Fruit fly (Drosophila melanogaster) whole organism, adult: Measurements from ENCODE around the gene Spn77Ba.

ENCODE experiments used
- CG11617 ChIP-seq: fragments of 200-800 bp; sonication (Bioruptor generic); optimal IDR thresholded peaks from 2 replicates; lab custom pipeline; 2017; ENCODE audit warnings: mild to moderate bottlenecking, missing biosample characterization, missing genetic modification reagents, missing genetic modification characterization
- CG12768 ChIP-seq: fragments of 200-800 bp; sonication (Bioruptor generic); optimal IDR thresholded peaks from 2 replicates; lab custom pipeline; 2017; ENCODE audit warnings: missing biosample characterization, missing genetic modification characterization, mild to moderate bottlenecking, moderate library complexity, missing genetic modification reagents
- CG14711 ChIP-seq: fragments of 200-800 bp; sonication (Bioruptor generic); optimal IDR thresholded peaks from 2 replicates; lab custom pipeline; 2018; ENCODE audit warnings: missing biosample characterization, mild to moderate bottlenecking, missing genetic modification characterization, moderate library complexity
- CG1620 ChIP-seq: fragments of 200-800 bp; sonication (Bioruptor generic); optimal IDR thresholded peaks from 2 replicates; lab custom pipeline; 2016; ENCODE audit warnings: missing biosample characterization, missing genetic modification characterization
- CG33017 ChIP-seq: fragments of 200-800 bp; sonication (Bioruptor generic); optimal IDR thresholded peaks from 2 replicates; lab custom pipeline; 2018; ENCODE audit warnings: missing biosample characterization, mild to moderate bottlenecking, missing genetic modification characterization, moderate library complexity
- CG5204 ChIP-seq: fragments of 200-800 bp; sonication (Bioruptor generic); optimal IDR thresholded peaks from 2 replicates; lab custom pipeline; 2016; ENCODE audit warnings: missing biosample characterization, missing genetic modification characterization
- CG7045 ChIP-seq: fragments of 200-800 bp; sonication (Bioruptor generic); optimal IDR thresholded peaks from 2 replicates; lab custom pipeline; 2017; ENCODE audit warnings: missing biosample characterization, mild to moderate bottlenecking, missing genetic modification characterization
- CG7101 ChIP-seq: fragments of 200-800 bp; sonication (Bioruptor generic); optimal IDR thresholded peaks from 2 replicates; lab custom pipeline; 2018; ENCODE audit warnings: missing biosample characterization, mild to moderate bottlenecking, missing genetic modification characterization, moderate library complexity
- Clk ChIP-seq: fragments of 200-800 bp; sonication (Bioruptor generic); optimal IDR thresholded peaks from 2 replicates; lab custom pipeline; 2017; ENCODE audit warnings: missing biosample characterization, missing genetic modification characterization
- Crg-1 ChIP-seq: fragments of 200-800 bp; sonication (Bioruptor generic); optimal IDR thresholded peaks from 2 replicates; lab custom pipeline; 2016; ENCODE audit warnings: missing biosample characterization, missing genetic modification characterization
- Hr96 ChIP-seq: fragments of 200-800 bp; sonication (Bioruptor generic); optimal IDR thresholded peaks from 2 replicates; lab custom pipeline; 2016; ENCODE audit warnings: missing biosample characterization, missing genetic modification characterization
- Mnt ChIP-seq: fragments of 200-800 bp; sonication (Bioruptor generic); optimal IDR thresholded peaks from 2 replicates; lab custom pipeline; 2016; ENCODE audit warnings: missing biosample characterization, mild to moderate bottlenecking, missing genetic modification characterization
- bab1 ChIP-seq: fragments of 200-800 bp; sonication (Bioruptor generic); optimal IDR thresholded peaks from 3 replicates; lab custom pipeline; 2019; ENCODE audit warnings: missing biosample characterization, mild to moderate bottlenecking, missing genetic modification characterization, moderate library complexity
- cic ChIP-seq: fragments of 200-800 bp; sonication (Bioruptor generic); optimal IDR thresholded peaks from 2 replicates; lab custom pipeline; 2017; ENCODE audit warnings: missing biosample characterization, mild to moderate bottlenecking, missing genetic modification characterization, moderate library complexity
- cnc ChIP-seq, 2 experiments: fragments of >200 bp; optimal IDR thresholded peaks; 2 replicates each; lab custom pipeline; 2017
- kay ChIP-seq: fragments of 200-800 bp; sonication (Bioruptor generic); peaks from one replicate; lab custom pipeline; 2016; ENCODE audit warnings: missing biosample characterization, missing genetic modification characterization, borderline replicate concordance
- ovo ChIP-seq: fragments of 200-800 bp; sonication (Bioruptor generic); optimal IDR thresholded peaks from 2 replicates; lab custom pipeline; 2016; ENCODE audit warnings: missing biosample characterization, missing genetic modification characterization
- pad ChIP-seq: fragments of 200-800 bp; sonication (Bioruptor generic); optimal IDR thresholded peaks from 3 replicates; lab custom pipeline; 2017; ENCODE audit warnings: missing biosample characterization, missing genetic modification characterization, mild to moderate bottlenecking, moderate library complexity, missing genetic modification reagents
- tj ChIP-seq: fragments of 200-800 bp; sonication (Bioruptor generic); optimal IDR thresholded peaks from 3 replicates; lab custom pipeline; 2017; ENCODE audit warnings: missing biosample characterization, mild to moderate bottlenecking, missing genetic modification characterization, moderate library complexity
- toe ChIP-seq: fragments of 200-800 bp; sonication (Bioruptor generic); optimal IDR thresholded peaks from 2 replicates; lab custom pipeline; 2016; ENCODE audit warnings: missing biosample characterization, missing genetic modification characterization

The Spn77Ba gene

DNA sequence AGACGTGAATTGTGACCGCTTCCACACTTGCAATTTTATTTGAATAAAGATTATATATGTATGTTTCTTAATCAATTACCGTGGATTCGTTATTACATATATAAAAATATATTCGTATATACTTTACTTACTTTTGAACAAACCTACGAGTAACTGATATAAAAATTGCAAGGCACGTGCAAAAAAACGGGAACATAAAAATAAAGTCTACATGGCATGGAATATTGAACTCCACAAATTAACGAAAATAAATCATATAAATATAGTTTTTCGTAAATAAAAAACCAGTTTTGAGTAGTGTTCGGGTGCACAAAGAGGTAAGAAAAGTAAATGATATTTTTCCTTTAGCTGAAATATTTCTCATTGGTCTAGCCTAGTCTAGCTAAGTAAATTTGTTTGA lies 25.3 kb downstream of the Spn77Ba start, which contains the start of gene Spn77Bc:
TSS of gene Spn77Bc (plus strand) at position 301 of the 400 bp plus-strand sequence.
- TF ChIP-seq Clk (GFP tag; lab: Kevin White, UChicago) (no peak), CG1620 (GFP tag; lab: Kevin White, UChicago) (no peak), pad (GFP tag; lab: Kevin White, UChicago) (no peak), Crg-1 (no peak), CG33017 (tag; lab: Kevin White, UChicago) (no peak), cnc (optimal IDR thresholded peaks at IDR 0.05; lab: Kevin White, UChicago) (no peak), Hr96 (GFP tag; lab: Kevin White, UChicago) (no peak), CG11617 (GFP tag; lab: Kevin White, UChicago) (no peak), CG7101 (tag; lab: Kevin White, UChicago) (no peak), cic (GFP tag; lab: Kevin White, UChicago) (no peak), toe (GFP tag; lab: Kevin White, UChicago) (no peak), CG5204 (GFP tag; lab: Kevin White, UChicago) (no peak), tj (no peak), CG12768 (GFP tag; lab: Kevin White, UChicago) (no peak), ovo (GFP tag; lab: Kevin White, UChicago) (no peak), Mnt (GFP tag; lab: Kevin White, UChicago) (no peak), kay (GFP tag; lab: Kevin White, UChicago) (no peak), CG7045 (GFP tag; lab: Kevin White, UChicago) (no peak), CG14711 (no peak)

DNA sequence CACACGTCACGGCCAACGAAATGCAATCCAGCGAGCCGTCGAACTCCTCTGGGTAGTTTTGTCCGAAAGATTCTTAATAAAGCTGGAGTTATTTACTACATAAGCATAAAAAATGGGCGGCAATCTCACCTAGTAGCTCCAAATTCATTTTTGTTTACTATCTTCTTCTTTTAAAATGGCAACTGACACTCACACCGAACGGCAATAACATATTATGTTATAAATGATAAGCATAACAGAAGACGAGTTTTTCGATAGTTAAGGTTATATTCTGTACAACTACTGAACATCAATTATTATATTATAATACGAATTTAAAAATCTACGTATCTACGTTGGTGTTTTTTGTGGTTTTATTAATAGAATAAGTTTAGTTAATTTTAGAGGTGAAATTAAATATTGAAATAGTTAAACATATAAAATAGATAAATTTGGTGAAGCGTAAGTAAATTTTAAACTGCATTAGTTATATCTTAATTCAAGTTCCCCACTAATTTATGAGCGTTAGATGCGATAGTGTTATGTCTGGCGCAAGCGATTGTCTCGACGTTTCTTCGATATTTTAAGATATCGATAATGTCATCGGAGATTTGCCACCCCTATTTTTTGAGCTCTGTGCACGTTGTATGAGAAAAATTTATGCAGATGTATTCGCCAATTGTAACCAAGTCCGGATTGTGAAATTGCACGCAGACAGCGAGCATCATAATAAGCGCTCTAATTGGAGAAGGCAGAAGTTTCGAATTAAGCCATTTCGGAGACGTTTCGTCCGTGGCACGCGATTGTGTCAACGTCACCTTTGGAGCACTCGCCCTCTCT lies 31.0 kb downstream of the Spn77Ba start, which contains the start of the genes Rbbp5 and eRF1:
TSS of gene Rbbp5 (minus strand) at position 181 of the 819 bp plus-strand sequence.
TSS of gene eRF1 (plus strand) at position 594 of the 819 bp plus-strand sequence.
- TF ChIP-seq CG7101 (tag; lab: Kevin White, UChicago) (peak; percentile 82), CG5204 (GFP tag; lab: Kevin White, UChicago) (no peak), kay (GFP tag; lab: Kevin White, UChicago) (no peak), Clk (GFP tag; lab: Kevin White, UChicago) (peak; percentile 9), CG1620 (GFP tag; lab: Kevin White, UChicago) (peak; percentile 76), Hr96 (GFP tag; lab: Kevin White, UChicago) (peak; percentile 37), CG7045 (GFP tag; lab: Kevin White, UChicago) (peak; percentile 65), Mnt (GFP tag; lab: Kevin White, UChicago) (peak; percentile 93), tj (peak; percentile 52), bab1 (GFP tag; lab: Kevin White, UChicago) (peak; percentile 73), CG14711 (peak; percentile 79), cnc (optimal IDR thresholded peaks at IDR 0.05; lab: Kevin White, UChicago) (no peak), CG12768 (GFP tag; lab: Kevin White, UChicago) (peak; percentile 48), cic (GFP tag; lab: Kevin White, UChicago) (no peak), ovo (GFP tag; lab: Kevin White, UChicago) (peak; percentile 52), CG11617 (GFP tag; lab: Kevin White, UChicago) (peak; percentile 67), Crg-1 (peak; percentile 66), CG33017 (tag; lab: Kevin White, UChicago) (peak; percentile 36), pad (GFP tag; lab: Kevin White, UChicago) (no peak), toe (GFP tag; lab: Kevin White, UChicago) (no peak)

DNA sequence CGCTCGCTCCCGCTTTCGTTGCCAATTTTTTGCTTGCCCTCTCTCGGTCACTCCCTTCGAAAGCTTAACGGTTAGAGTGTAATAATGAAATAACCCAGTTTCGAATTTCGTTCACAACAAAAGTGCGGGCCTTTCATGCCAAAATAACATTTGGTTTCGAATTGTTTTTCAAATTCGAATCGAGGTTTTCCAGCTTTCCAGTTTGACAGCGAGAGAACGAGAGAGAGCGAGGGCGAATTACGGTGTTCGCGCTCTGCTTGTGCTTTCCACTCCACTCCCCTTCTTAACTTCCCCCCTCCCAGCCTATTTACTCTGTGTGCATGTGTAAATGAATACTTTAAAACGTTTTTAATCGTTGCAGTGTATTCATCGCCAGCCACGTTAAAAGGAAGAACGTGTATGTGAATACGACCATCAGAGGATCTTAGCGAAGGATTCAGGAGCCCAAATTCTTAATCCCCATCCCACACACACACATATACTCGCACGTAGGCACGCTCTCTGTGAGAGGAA lies 31.6 kb downstream of the Spn77Ba start:
- TF ChIP-seq CG1620 (GFP tag; lab: Kevin White, UChicago) = no peak
- TF ChIP-seq ovo (GFP tag; lab: Kevin White, UChicago) = no peak
- TF ChIP-seq pad (GFP tag; lab: Kevin White, UChicago) = peak; percentile 93
- TF ChIP-seq cic (GFP tag; lab: Kevin White, UChicago) = no peak

DNA sequence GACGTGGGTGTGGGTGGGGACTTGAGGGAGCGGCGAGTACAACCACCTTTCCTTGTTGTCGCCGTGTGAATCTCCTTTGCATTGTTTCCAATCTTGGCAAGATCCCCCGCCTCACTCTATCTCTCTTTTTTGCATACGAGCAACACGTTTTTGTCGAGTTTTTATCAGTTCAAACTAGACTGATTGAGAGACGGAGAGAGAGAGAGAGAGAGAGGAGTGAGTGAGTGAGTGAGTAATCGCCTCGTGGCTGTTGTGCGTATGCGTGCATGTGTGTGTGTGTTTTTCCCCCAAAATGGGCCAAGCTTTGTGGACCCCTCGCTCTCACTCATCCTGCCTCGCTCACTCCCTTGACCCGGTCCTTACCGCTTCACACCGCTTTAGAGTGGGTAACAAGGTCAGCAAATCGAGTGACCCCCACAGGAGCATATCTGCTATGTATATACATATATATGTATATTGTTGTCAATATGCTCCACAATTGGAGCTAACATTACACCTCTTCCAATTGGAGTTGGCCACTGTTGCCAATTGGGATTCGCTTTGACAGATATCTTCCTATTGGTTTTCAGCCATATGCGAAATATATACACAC lies 32.4 kb downstream of the Spn77Ba start:
- TF ChIP-seq pad (GFP tag; lab: Kevin White, UChicago) = no peak
- no peak for TF ChIP-seq Hr96 (GFP tag; lab: Kevin White, UChicago)
- TF ChIP-seq CG14711 = no peak
- peak; percentile 52 for TF ChIP-seq Mnt (GFP tag; lab: Kevin White, UChicago)
- TF ChIP-seq CG7045 (GFP tag; lab: Kevin White, UChicago) = no peak
- peak; percentile 92 for TF ChIP-seq kay (GFP tag; lab: Kevin White, UChicago)
- no peak for TF ChIP-seq CG5204 (GFP tag; lab: Kevin White, UChicago)

DNA sequence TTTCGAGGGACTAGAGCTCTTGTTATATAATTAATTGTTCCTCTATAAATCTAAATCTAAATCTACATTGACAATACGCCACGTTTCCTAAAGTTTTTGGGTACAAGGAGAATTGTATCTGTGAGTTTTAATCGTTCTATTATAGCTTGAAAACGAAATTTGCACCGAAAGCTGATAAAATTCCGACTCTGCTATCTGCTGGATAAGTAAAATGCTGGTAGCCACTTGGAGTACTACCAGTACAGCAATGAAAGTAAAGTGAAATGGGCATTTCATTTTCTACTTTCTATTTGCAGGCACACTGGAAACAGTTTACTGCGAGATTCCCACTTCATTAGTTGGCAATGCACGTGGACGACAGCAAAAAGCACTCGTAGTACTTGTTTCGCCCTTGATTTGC lies 36.2 kb downstream of the Spn77Ba start, which contains the start of gene CG5618:
TSS of gene CG5618 (plus strand) at position 301 of the 400 bp plus-strand sequence.
- TF ChIP-seq Hr96 (GFP tag; lab: Kevin White, UChicago) = no peak
- TF ChIP-seq bab1 (GFP tag; lab: Kevin White, UChicago) = no peak
- no peak for TF ChIP-seq CG7045 (GFP tag; lab: Kevin White, UChicago)
- no peak for TF ChIP-seq kay (GFP tag; lab: Kevin White, UChicago)
- TF ChIP-seq CG33017 (tag; lab: Kevin White, UChicago) = no peak
- no peak for TF ChIP-seq cic (GFP tag; lab: Kevin White, UChicago)
- no peak for TF ChIP-seq CG14711
- no peak for TF ChIP-seq tj
- no peak for TF ChIP-seq Crg-1
- TF ChIP-seq Mnt (GFP tag; lab: Kevin White, UChicago) = no peak
- TF ChIP-seq CG5204 (GFP tag; lab: Kevin White, UChicago) = no peak
- TF ChIP-seq cnc (optimal IDR thresholded peaks at IDR 0.05; lab: Kevin White, UChicago) = no peak
